Worm (Caenorhabditis elegans): ENCODE results near the gene C23G10.7.

Gene C23G10.7

ce11 chrIII:6179062-6179461 lies 19.2 kb downstream of the C23G10.7 start (continued):
- TF ChIP-seq ztf-22 (GFP tag; optimal IDR thresholded peaks at IDR 0.05) (peak; percentile 65), nhr-90 (tag; optimal IDR thresholded peaks at IDR 0.05) (no peak), nhr-80 (tag; optimal IDR thresholded peaks at IDR 0.05) (peak; percentile 99), egl-44 (GFP tag; IDR thresholded peaks at IDR 0.05) (0 out of 2 replicates have a peak, but pooled peaks have one; percentile 40), mel-28 (tag; optimal IDR thresholded peaks at IDR 0.05; ENCODE audit: borderline replicate concordance) (no peak), athp-1 (tag; optimal IDR thresholded peaks at IDR 0.05) (no peak), cebp-1 (GFP tag; IDR thresholded peaks at IDR 0.05) (no peak), cebp-1 (tag; optimal IDR thresholded peaks at IDR 0.05) (no peak)

ce11 chrIII:6178586-6178985 lies 19.6 kb downstream of the C23G10.7 start, which contains the start of gene F42A10.7:
TSS of gene F42A10.7 (minus strand) at chrIII:6178686.
- TF ChIP-seq efl-1 (GFP tag; optimal IDR thresholded peaks at IDR 0.05) (no peak), snpc-4 (GFP tag; optimal IDR thresholded peaks at IDR 0.05) (no peak), snpc-4 (tag; optimal IDR thresholded peaks at IDR 0.05) (no peak), mel-28 (tag; optimal IDR thresholded peaks at IDR 0.05; ENCODE audit: borderline replicate concordance) (no peak), Y56A3A.18 (GFP tag; IDR thresholded peaks at IDR 0.05) (no peak), F52B5.7 (tag; optimal IDR thresholded peaks at IDR 0.05) (no peak), aptf-2 (GFP tag; conservative IDR thresholded peaks at IDR 0.05) (no peak), B0019.2 (GFP tag; conservative IDR thresholded peaks at IDR 0.05) (no peak), egl-44 (GFP tag; IDR thresholded peaks at IDR 0.05) (no peak), attf-3 (GFP tag; conservative IDR thresholded peaks at IDR 0.05) (no peak), ztf-3 (GFP tag; optimal IDR thresholded peaks at IDR 0.05) (no peak), ztf-28 (GFP tag; IDR thresholded peaks at IDR 0.05) (no peak), F57C9.4 (tag; optimal IDR thresholded peaks at IDR 0.05) (no peak), snpc-1.1 (tag; optimal IDR thresholded peaks at IDR 0.05; ENCODE audit: insufficient read depth) (no peak), cebp-2 (GFP tag; IDR thresholded peaks at IDR 0.05) (no peak), T26A5.8 (tag; optimal IDR thresholded peaks at IDR 0.05) (no peak), ekl-4 (GFP tag; IDR thresholded peaks at IDR 0.05) (no peak), ets-4 (GFP tag; optimal IDR thresholded peaks at IDR 0.05) (no peak), Y53G8AR.9 (GFP tag; conservative IDR thresholded peaks at IDR 0.05) (no peak)

ce11 chrIII:6177631-6178030 lies 20.6 kb downstream of the C23G10.7 start:
- TF ChIP-seq athp-1 (tag; optimal IDR thresholded peaks at IDR 0.05) (no peak), lsl-1 (GFP tag; optimal IDR thresholded peaks at IDR 0.05) (no peak), hrde-1 (tag; optimal IDR thresholded peaks at IDR 0.05; ENCODE audit: borderline replicate concordance) (no peak), ceh-27 (GFP tag; optimal IDR thresholded peaks at IDR 0.05) (no peak), attf-5 (GFP tag; optimal IDR thresholded peaks at IDR 0.05) (no peak), rec-8 (tag; optimal IDR thresholded peaks at IDR 0.05) (no peak), Y53G8AR.9 (GFP tag; conservative IDR thresholded peaks at IDR 0.05) (no peak), nhr-80 (tag; optimal IDR thresholded peaks at IDR 0.05) (peak; percentile 13), pha-4 (tag; optimal IDR thresholded peaks at IDR 0.05) (no peak)

DNA sequence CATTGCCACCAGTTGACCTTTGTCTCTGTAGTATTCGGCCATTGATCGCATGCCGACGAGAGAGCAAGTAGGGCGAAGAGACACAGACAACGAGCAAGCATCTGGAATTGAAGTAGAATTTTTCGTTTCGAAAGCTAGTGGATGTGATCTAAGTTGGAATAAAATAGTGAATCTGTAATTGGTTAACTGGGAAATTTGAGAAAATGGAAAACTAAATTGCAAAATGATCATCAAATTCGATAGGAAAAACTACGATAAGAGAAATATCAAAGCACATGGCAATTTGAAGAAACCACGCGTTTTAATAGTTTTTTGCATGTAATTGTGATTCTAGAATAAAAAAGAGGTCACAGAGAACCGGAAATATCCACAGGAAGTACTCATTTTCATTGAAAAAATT lies 21.5 kb downstream of the C23G10.7 start, which contains the start of gene F42A10.6:
TSS of gene F42A10.6 (minus strand) at position 101 of the 400 bp plus-strand sequence.
- no peak for TF ChIP-seq repo-1 (tag; optimal IDR thresholded peaks at IDR 0.05)
- no peak for TF ChIP-seq gei-17 (GFP tag; optimal IDR thresholded peaks at IDR 0.05)
- peak; percentile 59 for TF ChIP-seq nhr-80 (tag; optimal IDR thresholded peaks at IDR 0.05)

All from whole organism, young adult.